Worm (Caenorhabditis elegans) whole organism, L2 larva: ENCODE measurements around the gene let-99.

Experiments
- C34F6.9 ChIP-seq: fragments of 150-350 bp; optimal IDR thresholded peaks from 2 replicates; lab custom pipeline; 2014; ENCODE audit warnings: missing biosample characterization, missing genetic modification characterization
- F13H6.1 ChIP-seq: sonication (generic microtip); optimal IDR thresholded peaks from 2 replicates; lab custom pipeline; 2016; ENCODE audit warnings: missing genetic modification characterization, missing compliant biosample characterization
- R02D3.7 ChIP-seq: fragments of 150-350 bp; optimal IDR thresholded peaks from 2 replicates; lab custom pipeline; 2014; ENCODE audit warnings: missing biosample characterization, missing genetic modification characterization
- Y55F3AM.14 ChIP-seq: fragments of 200-800 bp; sonication (Bioruptor generic); optimal IDR thresholded peaks from 2 replicates; lab custom pipeline; 2018; ENCODE audit warnings: mild to moderate bottlenecking, missing genetic modification characterization, missing compliant biosample characterization
- ZK546.5 ChIP-seq: sonication (generic microtip); optimal IDR thresholded peaks from 2 replicates; lab custom pipeline; 2017; ENCODE audit warnings: missing biosample characterization, missing genetic modification characterization
- alr-1 ChIP-seq: fragments of 150-350 bp; optimal IDR thresholded peaks from 2 replicates; lab custom pipeline; 2014; ENCODE audit warnings: missing biosample characterization, missing genetic modification characterization
- ama-1 ChIP-seq: fragments of 150-350 bp; optimal IDR thresholded peaks from 2 replicates; lab custom pipeline; 2018; ENCODE audit warnings: inconsistent platforms
- blmp-1 ChIP-seq: sonication (generic microtip); optimal IDR thresholded peaks from 2 replicates; lab custom pipeline; 2017; ENCODE audit warnings: missing genetic modification characterization, mild to moderate bottlenecking, missing compliant biosample characterization, antibody characterized with exemption, moderate library complexity; ENCODE audit not compliant: insufficient read depth
- ceh-82 ChIP-seq: fragments of 150-350 bp; optimal IDR thresholded peaks from 2 replicates; lab custom pipeline; 2014; ENCODE audit warnings: missing biosample characterization, missing genetic modification characterization
- crh-2 ChIP-seq: sonication (generic microtip); optimal IDR thresholded peaks from 2 replicates; lab custom pipeline; 2017; ENCODE audit warnings: missing biosample characterization, missing genetic modification characterization
- egl-27 ChIP-seq: sonication (generic microtip); optimal IDR thresholded peaks from 3 replicates; lab custom pipeline; 2017; ENCODE audit warnings: missing biosample characterization, missing genetic modification reagents, missing genetic modification characterization
- elt-1 ChIP-seq: fragments of 150-350 bp; optimal IDR thresholded peaks from 2 replicates; lab custom pipeline; 2014; ENCODE audit warnings: missing biosample characterization, missing genetic modification characterization
- elt-3 ChIP-seq: sonication (generic microtip); optimal IDR thresholded peaks from 2 replicates; lab custom pipeline; 2017; ENCODE audit warnings: missing biosample characterization, missing genetic modification characterization
- fos-1 ChIP-seq: fragments of 150-350 bp; optimal IDR thresholded peaks from 2 replicates; lab custom pipeline; 2014; ENCODE audit warnings: missing biosample characterization, missing genetic modification characterization
- gmeb-1 ChIP-seq: fragments of 150-350 bp; optimal IDR thresholded peaks from 2 replicates; lab custom pipeline; 2014; ENCODE audit warnings: missing biosample characterization, missing genetic modification characterization
- lin-13 ChIP-seq: fragments of 150-350 bp; optimal IDR thresholded peaks from 2 replicates; lab custom pipeline; 2014; ENCODE audit warnings: missing biosample characterization, missing genetic modification reagents, missing genetic modification characterization
- lsy-2 ChIP-seq, 2 experiments: fragments of 150-350 bp in 1 of 2; sonication (generic microtip) in 1 of 2; optimal IDR thresholded peaks; 2 replicates each; lab custom pipeline; 2014 to 2017; ENCODE audit warnings: missing biosample characterization in 2 of 2, missing genetic modification characterization in 2 of 2
- mab-5 ChIP-seq: fragments of 150-350 bp; optimal IDR thresholded peaks from 2 replicates; lab custom pipeline; 2014; ENCODE audit warnings: missing biosample characterization, missing genetic modification characterization
- mdl-1 ChIP-seq, 2 experiments: fragments of 150-350 bp in 1 of 2; sonication (generic microtip) in 1 of 2; optimal IDR thresholded peaks; 2 replicates each; lab custom pipeline; 2017; ENCODE audit warnings: missing biosample characterization in 2 of 2, missing genetic modification characterization in 2 of 2
- nhr-10 ChIP-seq: sonication (generic microtip); optimal IDR thresholded peaks from 2 replicates; lab custom pipeline; 2017; ENCODE audit warnings: missing biosample characterization, missing genetic modification characterization
- nhr-11 ChIP-seq: fragments of 150-350 bp; optimal IDR thresholded peaks from 2 replicates; lab custom pipeline; 2014; ENCODE audit warnings: missing biosample characterization, missing genetic modification characterization
- nhr-129 ChIP-seq: fragments of 150-350 bp; optimal IDR thresholded peaks from 2 replicates; lab custom pipeline; 2014; ENCODE audit warnings: missing biosample characterization, missing genetic modification characterization
- nhr-21 ChIP-seq: fragments of 150-350 bp; optimal IDR thresholded peaks from 2 replicates; lab custom pipeline; 2014; ENCODE audit warnings: missing biosample characterization, missing genetic modification characterization
- nhr-237 ChIP-seq: fragments of 150-350 bp; optimal IDR thresholded peaks from 2 replicates; lab custom pipeline; 2014; ENCODE audit warnings: missing biosample characterization, missing genetic modification characterization
- nhr-25 ChIP-seq: fragments of 150-350 bp; sonication (generic microtip); optimal IDR thresholded peaks from 3 replicates; lab custom pipeline; 2014; ENCODE audit warnings: missing biosample characterization, missing genetic modification characterization
- nhr-6 ChIP-seq: fragments of 150-350 bp; optimal IDR thresholded peaks from 2 replicates; lab custom pipeline; 2014; ENCODE audit warnings: missing biosample characterization, missing genetic modification characterization
- nhr-77 ChIP-seq: fragments of 150-350 bp; optimal IDR thresholded peaks from 2 replicates; lab custom pipeline; 2014; ENCODE audit warnings: missing biosample characterization, missing genetic modification characterization
- peb-1 ChIP-seq: fragments of 150-350 bp; optimal IDR thresholded peaks from 2 replicates; lab custom pipeline; 2014; ENCODE audit warnings: missing biosample characterization, missing genetic modification characterization
- sem-4 ChIP-seq: fragments of 150-350 bp; optimal IDR thresholded peaks from 2 replicates; lab custom pipeline; 2014; ENCODE audit warnings: missing biosample characterization, missing genetic modification reagents, missing genetic modification characterization
- sma-3 ChIP-seq: sonication (generic microtip); optimal IDR thresholded peaks from 2 replicates; lab custom pipeline; 2016; ENCODE audit warnings: missing genetic modification reagents, missing genetic modification characterization, missing compliant biosample characterization
- sma-9 ChIP-seq, 2 experiments: fragments of 150-350 bp in 1 of 2; sonication (generic microtip) in 1 of 2; optimal IDR thresholded peaks; 2 replicates each; lab custom pipeline; 2014 to 2016; ENCODE audit warnings: missing genetic modification characterization in 2 of 2, mild to moderate bottlenecking in 1 of 2, missing biosample characterization in 1 of 2, missing compliant biosample characterization in 1 of 2, missing genetic modification reagents in 1 of 2, moderate library complexity in 1 of 2
- snpc-4 ChIP-seq: fragments of 150-350 bp; optimal IDR thresholded peaks from 2 replicates; lab custom pipeline; 2014; ENCODE audit warnings: missing biosample characterization, missing genetic modification characterization
- unc-39 ChIP-seq: fragments of 150-350 bp; optimal IDR thresholded peaks from 2 replicates; lab custom pipeline; 2014; ENCODE audit warnings: missing biosample characterization, missing genetic modification characterization
- unc-55 ChIP-seq: fragments of 150-350 bp; sonication (generic microtip); optimal IDR thresholded peaks from 3 replicates; lab custom pipeline; 2014; ENCODE audit warnings: missing biosample characterization, missing genetic modification reagents, missing genetic modification characterization
- zag-1 ChIP-seq: fragments of 150-350 bp; optimal IDR thresholded peaks from 2 replicates; lab custom pipeline; 2014; ENCODE audit warnings: missing biosample characterization, missing genetic modification characterization
- ztf-11 ChIP-seq: sonication (generic microtip); optimal IDR thresholded peaks from 2 replicates; lab custom pipeline; 2017; ENCODE audit warnings: missing biosample characterization, missing genetic modification characterization
- ztf-4 ChIP-seq: fragments of 150-350 bp; optimal IDR thresholded peaks from 2 replicates; lab custom pipeline; 2014; ENCODE audit warnings: missing biosample characterization, missing genetic modification characterization

let-99 gene

DNA sequence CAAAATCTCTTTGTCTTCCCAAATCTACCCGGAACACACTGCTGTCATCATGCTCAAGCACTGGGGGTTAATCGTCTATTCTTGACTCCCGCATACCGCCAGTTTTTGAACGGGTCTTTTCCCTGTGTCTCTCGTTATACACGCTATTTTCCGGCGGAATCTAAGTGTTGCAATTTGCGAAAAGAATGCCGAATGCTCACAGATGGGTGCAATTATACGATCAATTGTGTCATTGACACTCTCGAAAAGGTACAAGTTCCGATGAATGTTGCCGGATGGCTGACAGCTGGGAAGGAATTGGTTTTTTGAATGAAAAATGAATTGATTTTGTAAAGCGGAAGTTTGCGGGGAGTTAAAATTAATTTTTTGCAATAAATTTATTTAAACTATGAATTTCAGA, 15.7 kb upstream of the let-99 start:
- TF ChIP-seq lin-13 (GFP tag; lab: Kevin White, UChicago) (no peak), sem-4 (tag; lab: Kevin White, UChicago) (no peak), blmp-1 (tag; lab: Kevin White, UChicago) (no peak), snpc-4 (tag; lab: Kevin White, UChicago) (no peak), nhr-21 (tag; lab: Kevin White, UChicago) (no peak), sma-3 (GFP tag; lab: Kevin White, UChicago) (no peak), ceh-82 (no peak), lsy-2 (tag; optimal IDR thresholded peaks at IDR 0.05; lab: Kevin White, UChicago) (no peak), alr-1 (tag; lab: Kevin White, UChicago) (no peak), crh-2 (tag; lab: Kevin White, UChicago) (no peak), ama-1 (no peak), ztf-11 (tag; lab: Kevin White, UChicago) (no peak)

DNA sequence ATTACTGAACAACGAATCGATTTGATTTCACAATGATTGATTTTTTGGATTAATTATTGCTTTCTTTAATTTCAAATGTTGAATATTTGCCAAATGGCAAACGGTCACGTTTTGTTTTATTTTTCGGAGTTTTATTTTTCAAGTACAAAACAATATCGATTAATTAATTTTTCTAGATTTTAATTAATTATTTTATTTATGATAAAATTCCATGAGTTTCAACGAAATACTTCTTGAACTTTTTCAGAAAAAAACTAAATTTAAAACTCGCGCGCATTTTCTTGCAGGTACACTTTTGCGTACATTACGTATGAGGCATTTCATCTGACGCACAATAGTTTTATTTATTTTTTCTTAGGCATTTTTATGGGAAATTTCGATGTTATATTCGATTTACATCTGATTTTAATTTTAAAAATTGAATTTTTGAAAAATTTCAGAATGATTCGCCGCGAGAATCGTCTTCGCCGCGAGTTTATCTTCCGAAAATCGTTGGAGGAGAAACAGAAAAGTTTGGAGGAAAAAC, 8.7 kb upstream of the let-99 start, which contains the start of the genes ZK795.2 and ZK795.3:
Gene ZK795.2 (minus strand): TSS at position 51 of the 526 bp plus-strand sequence.
Gene ZK795.3 (plus strand): TSS at position 441 of the 526 bp plus-strand sequence.
- TF ChIP-seq snpc-4 (tag; lab: Kevin White, UChicago): peak; percentile 39
- TF ChIP-seq ceh-82: no peak
- TF ChIP-seq nhr-25: peak; percentile 74
- peak; percentile 11 for TF ChIP-seq fos-1
- peak; percentile 32 for TF ChIP-seq nhr-21 (tag; lab: Kevin White, UChicago)
- TF ChIP-seq nhr-6 (tag; lab: Kevin White, UChicago): peak; percentile 22
- TF ChIP-seq mdl-1 (tag; optimal IDR thresholded peaks at IDR 0.05; lab: Kevin White, UChicago): no peak
- peak; percentile 1 for TF ChIP-seq F13H6.1 (tag; lab: Kevin White, UChicago)
- TF ChIP-seq lsy-2 (tag; optimal IDR thresholded peaks at IDR 0.05; lab: Kevin White, UChicago): peak; percentile 73 to 85
- no peak for TF ChIP-seq egl-27 (tag; lab: Kevin White, UChicago)
- TF ChIP-seq mab-5 (tag; lab: Kevin White, UChicago): peak; percentile 11
- TF ChIP-seq C34F6.9 (tag; lab: Kevin White, UChicago): peak; percentile 84
- TF ChIP-seq sma-9 (GFP tag; optimal IDR thresholded peaks at IDR 0.05; lab: Kevin White, UChicago): peak; percentile 56
- TF ChIP-seq sma-9 (tag; optimal IDR thresholded peaks at IDR 0.05; lab: Kevin White, UChicago): no peak
- peak; percentile 19 for TF ChIP-seq nhr-129 (tag; lab: Kevin White, UChicago)
- TF ChIP-seq nhr-237: no peak
- TF ChIP-seq lin-13 (GFP tag; lab: Kevin White, UChicago): peak; percentile 67
- peak; percentile 99 for TF ChIP-seq gmeb-1 (tag; lab: Kevin White, UChicago)
- no peak for TF ChIP-seq ama-1
- peak; percentile 88 for TF ChIP-seq unc-55 (GFP tag; lab: Kevin White, UChicago)
- TF ChIP-seq nhr-10 (tag; lab: Kevin White, UChicago): no peak
- peak; percentile 56 for TF ChIP-seq crh-2 (tag; lab: Kevin White, UChicago)
- TF ChIP-seq sma-3 (GFP tag; lab: Kevin White, UChicago): peak; percentile 42
- no peak for TF ChIP-seq R02D3.7

DNA sequence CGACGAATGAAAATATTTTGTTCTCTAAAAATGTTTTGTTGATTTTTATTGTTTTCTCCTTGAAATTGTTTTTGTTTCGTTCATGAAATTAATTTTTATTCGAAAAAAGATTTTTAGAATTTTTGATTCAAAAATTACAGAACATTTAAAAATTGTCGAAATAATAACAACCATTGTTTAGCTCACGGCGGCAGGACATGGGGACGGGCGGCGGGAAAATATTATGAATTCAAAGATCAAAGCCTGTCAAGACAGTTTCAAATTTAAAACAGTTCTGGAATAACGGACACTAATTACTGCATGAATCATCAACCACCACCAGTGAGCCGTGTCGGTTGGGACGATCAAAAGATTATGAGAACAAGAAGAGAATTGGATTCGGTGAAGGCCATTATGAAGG, 7.1 kb upstream of the let-99 start, which contains the start of gene snb-7:
Gene snb-7 (plus strand): TSS at position 301 of the 400 bp plus-strand sequence.
- no peak for TF ChIP-seq snpc-4 (tag; lab: Kevin White, UChicago)
- TF ChIP-seq elt-1 (tag; lab: Kevin White, UChicago): no peak
- no peak for TF ChIP-seq zag-1 (tag; lab: Kevin White, UChicago)
- TF ChIP-seq alr-1 (tag; lab: Kevin White, UChicago): no peak
- no peak for TF ChIP-seq unc-39 (tag; lab: Kevin White, UChicago)
- TF ChIP-seq lin-13 (GFP tag; lab: Kevin White, UChicago): no peak
- no peak for TF ChIP-seq egl-27 (tag; lab: Kevin White, UChicago)
- TF ChIP-seq nhr-129 (tag; lab: Kevin White, UChicago): no peak

DNA sequence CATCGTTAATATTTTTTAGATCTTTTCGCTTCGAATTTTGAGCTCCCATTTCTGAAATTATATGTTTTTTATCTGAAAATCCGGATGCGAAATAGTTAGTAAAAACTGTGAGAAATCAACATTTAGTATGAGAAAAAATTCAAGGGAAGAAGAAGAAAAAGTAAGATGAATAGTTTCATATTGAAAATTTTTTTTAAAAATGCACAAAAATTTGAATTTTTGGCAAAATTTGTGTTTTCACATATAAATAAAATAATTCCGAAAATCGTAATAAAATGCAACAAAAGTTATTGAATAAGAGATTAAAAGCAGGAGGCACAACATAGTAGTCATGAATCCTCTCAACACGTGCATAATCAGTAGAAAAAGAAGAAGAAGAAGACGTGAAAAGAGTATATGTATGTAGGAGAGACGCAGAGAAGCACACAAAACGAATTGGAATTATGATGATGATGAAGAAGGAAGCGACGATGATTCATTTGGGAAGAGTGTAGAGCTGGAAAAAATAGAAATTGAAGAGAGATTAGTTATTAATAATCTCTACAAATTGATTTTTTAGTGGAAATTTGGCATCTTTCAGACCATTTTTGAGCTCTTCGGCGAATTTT, 1.6 kb upstream of the let-99 start, which contains the start of gene eak-7:
Gene eak-7 (minus strand): TSS at position 51 of the 608 bp plus-strand sequence.
- no peak for TF ChIP-seq zag-1 (tag; lab: Kevin White, UChicago)
- peak; percentile 55 for TF ChIP-seq C34F6.9 (tag; lab: Kevin White, UChicago)
- TF ChIP-seq ztf-4 (tag; lab: Kevin White, UChicago): no peak
- peak; percentile 50 for TF ChIP-seq unc-55 (GFP tag; lab: Kevin White, UChicago)
- no peak for TF ChIP-seq nhr-21 (tag; lab: Kevin White, UChicago)
- TF ChIP-seq ZK546.5 (tag; lab: Kevin White, UChicago): no peak
- TF ChIP-seq crh-2 (tag; lab: Kevin White, UChicago): peak; percentile 4
- TF ChIP-seq peb-1: no peak
- peak; percentile 15 for TF ChIP-seq fos-1
- TF ChIP-seq elt-3: no peak
- TF ChIP-seq alr-1 (tag; lab: Kevin White, UChicago): no peak
- no peak for TF ChIP-seq Y55F3AM.14 (GFP tag; lab: Kevin White, UChicago)
- no peak for TF ChIP-seq R02D3.7
- no peak for TF ChIP-seq nhr-77
- TF ChIP-seq nhr-11 (tag; lab: Kevin White, UChicago): no peak
- no peak for TF ChIP-seq mdl-1 (tag; optimal IDR thresholded peaks at IDR 0.05; lab: Kevin White, UChicago)
- TF ChIP-seq, all 48 proteins: peak for 4
